Worm (Caenorhabditis elegans): ENCODE measurements around the gene dhs-29.

- TF ChIP-seq ceh-13 (GFP tag; optimal IDR thresholded peaks at IDR 0.05): no peak
- no peak for TF ChIP-seq hmg-4 (GFP tag; optimal IDR thresholded peaks at IDR 0.05)
- TF ChIP-seq F13C5.2 (tag; optimal IDR thresholded peaks at IDR 0.05): no peak
- TF ChIP-seq tbx-37 (GFP tag; conservative IDR thresholded peaks at IDR 0.05): no peak
- no peak for TF ChIP-seq hmbx-1 (tag; optimal IDR thresholded peaks at IDR 0.05)
- TF ChIP-seq ama-1 (optimal IDR thresholded peaks at IDR 0.05): no peak
Measured at ce11 chrX:7689119-7689518, 24.4 kb upstream of the dhs-29 start, which contains the start of gene clik-2.

Measured in whole organism, early embryonic.